Fruit fly (Drosophila melanogaster) whole organism, prepupa: ENCODE results near the gene Hel25E.

Experiments
- Blimp-1 ChIP-seq: fragments of 200-800 bp; sonication (Bioruptor generic); optimal IDR thresholded peaks from 3 replicates; lab custom pipeline; 2017; ENCODE audit warnings: missing biosample characterization, missing genetic modification characterization, mild to moderate bottlenecking, moderate library complexity, missing genetic modification reagents
- CG10631 ChIP-seq: fragments of 200-800 bp; sonication (Bioruptor generic); optimal IDR thresholded peaks from 2 replicates; lab custom pipeline; 2016; ENCODE audit warnings: missing biosample characterization, missing genetic modification characterization
- CG10669 ChIP-seq: fragments of 200-800 bp; sonication (Bioruptor generic); optimal IDR thresholded peaks from 3 replicates; lab custom pipeline; 2018; ENCODE audit warnings: missing biosample characterization, mild to moderate bottlenecking, missing genetic modification characterization, moderate library complexity
- CG11294 ChIP-seq: fragments of 200-800 bp; sonication (Bioruptor generic); IDR thresholded peaks from 2 replicates; pipeline ENCODE4 v1.3.6; 2022; ENCODE audit warnings: missing biosample characterization, missing genetic modification characterization
- CG11762 ChIP-seq: fragments of 200-800 bp; sonication (Bioruptor generic); optimal IDR thresholded peaks from 3 replicates; lab custom pipeline; 2016; ENCODE audit warnings: missing biosample characterization, missing genetic modification characterization; ENCODE audit not compliant: insufficient read depth
- CG11902 ChIP-seq: fragments of 200-800 bp; sonication (Bioruptor generic); optimal IDR thresholded peaks from 3 replicates; lab custom pipeline; 2016; ENCODE audit warnings: missing biosample characterization, missing genetic modification characterization
- CG1621 ChIP-seq: fragments of 200-800 bp; sonication (Bioruptor generic); optimal IDR thresholded peaks from 3 replicates; lab custom pipeline; 2018; ENCODE audit warnings: missing biosample characterization, mild to moderate bottlenecking, missing genetic modification characterization
- CG16779 ChIP-seq: fragments of 200-800 bp; sonication (Bioruptor generic); optimal IDR thresholded peaks from 3 replicates; lab custom pipeline; 2017; ENCODE audit warnings: missing biosample characterization, mild to moderate bottlenecking, missing genetic modification characterization
- CG3032 ChIP-seq: fragments of 200-800 bp; optimal IDR thresholded peaks from 2 replicates; lab custom pipeline; 2019; ENCODE audit warnings: missing biosample characterization, mild to moderate bottlenecking, missing genetic modification characterization, moderate library complexity
- CG31627 ChIP-seq: fragments of 200-800 bp; sonication (Bioruptor generic); optimal IDR thresholded peaks from 3 replicates; lab custom pipeline; 2016; ENCODE audit warnings: missing biosample characterization, missing genetic modification characterization
- CG32006 ChIP-seq: fragments of 200-800 bp; sonication (Bioruptor generic); optimal IDR thresholded peaks from 3 replicates; lab custom pipeline; 2017; ENCODE audit warnings: missing biosample characterization, mild to moderate bottlenecking, missing genetic modification characterization
- CG3919 ChIP-seq: fragments of 200-800 bp; sonication (Bioruptor generic); optimal IDR thresholded peaks from 3 replicates; lab custom pipeline; 2016; ENCODE audit warnings: missing biosample characterization, missing genetic modification characterization
- CG4318 ChIP-seq: fragments of 200-800 bp; sonication (Bioruptor generic); optimal IDR thresholded peaks from 3 replicates; lab custom pipeline; 2017; ENCODE audit warnings: missing biosample characterization, mild to moderate bottlenecking, missing genetic modification characterization
- CG6163 ChIP-seq: fragments of 200-800 bp; sonication (Bioruptor generic); IDR thresholded peaks from 3 replicates; pipeline ENCODE4 v1.3.6; 2022; ENCODE audit warnings: missing biosample characterization, missing genetic modification characterization
- CG6276 ChIP-seq: fragments of 200-800 bp; sonication (Bioruptor generic); optimal IDR thresholded peaks from 2 replicates; lab custom pipeline; 2017; ENCODE audit warnings: missing biosample characterization, mild to moderate bottlenecking, missing genetic modification characterization
- CG6808 ChIP-seq: fragments of 200-800 bp; sonication (Bioruptor generic); optimal IDR thresholded peaks from 3 replicates; lab custom pipeline; 2017; ENCODE audit warnings: missing biosample characterization, missing genetic modification characterization, mild to moderate bottlenecking, moderate library complexity, missing genetic modification reagents
- CG7368 ChIP-seq: fragments of 200-800 bp; sonication (Bioruptor generic); optimal IDR thresholded peaks from 3 replicates; lab custom pipeline; 2016; ENCODE audit warnings: missing biosample characterization, missing genetic modification characterization
- CG8119 ChIP-seq: fragments of 200-800 bp; sonication (Bioruptor generic); IDR thresholded peaks from 3 replicates; pipeline ENCODE4 v1.3.6; 2022; ENCODE audit warnings: missing biosample characterization, missing genetic modification characterization
- CG8319 ChIP-seq: fragments of 200-800 bp; sonication (Bioruptor generic); optimal IDR thresholded peaks from 3 replicates; lab custom pipeline; 2016; ENCODE audit warnings: missing biosample characterization, missing genetic modification characterization
- CG8632 ChIP-seq: fragments of 200-800 bp; sonication (Bioruptor generic); optimal IDR thresholded peaks from 3 replicates; lab custom pipeline; 2016; ENCODE audit warnings: missing biosample characterization, missing genetic modification characterization
- CG9139 ChIP-seq: fragments of 200-800 bp; sonication (Bioruptor generic); optimal IDR thresholded peaks from 3 replicates; lab custom pipeline; 2017; ENCODE audit warnings: missing biosample characterization, mild to moderate bottlenecking, missing genetic modification characterization
- Eip75B ChIP-seq: fragments of 200-800 bp; sonication (Bioruptor generic); optimal IDR thresholded peaks from 3 replicates; lab custom pipeline; 2016; ENCODE audit warnings: missing biosample characterization, missing genetic modification characterization
- Eip78C ChIP-seq: fragments of 200-800 bp; sonication (Bioruptor generic); peaks from one replicate; lab custom pipeline; 2016; ENCODE audit warnings: missing biosample characterization, missing genetic modification characterization
- Ets21C ChIP-seq: fragments of 200-800 bp; sonication (Bioruptor generic); optimal IDR thresholded peaks from 3 replicates; lab custom pipeline; 2016; ENCODE audit warnings: missing biosample characterization, missing genetic modification characterization
- Ets96B ChIP-seq: fragments of 200-800 bp; optimal IDR thresholded peaks from 2 replicates; lab custom pipeline; 2019; ENCODE audit warnings: missing biosample characterization, mild to moderate bottlenecking, missing genetic modification characterization, moderate library complexity
- Gug ChIP-seq: fragments of 200-800 bp; sonication (Bioruptor generic); IDR thresholded peaks from 2 replicates; pipeline ENCODE4 v1.3.6; 2022; ENCODE audit warnings: missing biosample characterization, missing genetic modification characterization
- Hr38 ChIP-seq: sonication (Bioruptor generic); optimal IDR thresholded peaks from 2 replicates; lab custom pipeline; 2016; ENCODE audit warnings: missing biosample characterization, missing genetic modification characterization
- Hr4 ChIP-seq: fragments of 200-800 bp; sonication (Bioruptor generic); optimal IDR thresholded peaks from 3 replicates; lab custom pipeline; 2016; ENCODE audit warnings: missing biosample characterization, missing genetic modification characterization
- Met ChIP-seq: fragments of 200-800 bp; sonication (Bioruptor generic); optimal IDR thresholded peaks from 3 replicates; lab custom pipeline; 2016; ENCODE audit warnings: missing biosample characterization, missing genetic modification characterization
- OdsH ChIP-seq: fragments of 200-800 bp; sonication (Bioruptor generic); optimal IDR thresholded peaks from 3 replicates; lab custom pipeline; 2016; ENCODE audit warnings: missing biosample characterization, missing genetic modification characterization
- Sox102F ChIP-seq: fragments of 200-800 bp; sonication (Bioruptor generic); optimal IDR thresholded peaks from 2 replicates; lab custom pipeline; 2016; ENCODE audit warnings: missing biosample characterization, mild to moderate bottlenecking, missing genetic modification characterization
- Sox14 ChIP-seq: fragments of 200-800 bp; sonication (Bioruptor generic); optimal IDR thresholded peaks from 3 replicates; lab custom pipeline; 2016; ENCODE audit warnings: missing biosample characterization, missing genetic modification characterization
- Sox15 ChIP-seq: fragments of 200-800 bp; sonication (Bioruptor generic); optimal IDR thresholded peaks from 3 replicates; lab custom pipeline; 2016; ENCODE audit warnings: missing biosample characterization, missing genetic modification characterization
- achi ChIP-seq: fragments of 200-800 bp; sonication (Bioruptor generic); optimal IDR thresholded peaks from 3 replicates; lab custom pipeline; 2016; ENCODE audit warnings: missing biosample characterization, missing genetic modification characterization
- dac ChIP-seq: fragments of 200-800 bp; sonication (Bioruptor generic); optimal IDR thresholded peaks from 2 replicates; lab custom pipeline; 2017; ENCODE audit warnings: missing biosample characterization, mild to moderate bottlenecking, missing genetic modification characterization
- dsx ChIP-seq: fragments of 200-800 bp; optimal IDR thresholded peaks from 3 replicates; lab custom pipeline; 2019; ENCODE audit warnings: missing biosample characterization, mild to moderate bottlenecking, missing genetic modification characterization, moderate library complexity; ENCODE audit not compliant: poor library complexity, severe bottlenecking
- eg ChIP-seq: fragments of 200-800 bp; sonication (Bioruptor generic); IDR thresholded peaks from 3 replicates; pipeline ENCODE4 v1.3.6; 2022; ENCODE audit warnings: missing biosample characterization, missing genetic modification characterization
- esn ChIP-seq: fragments of 200-800 bp; sonication (Bioruptor generic); optimal IDR thresholded peaks from 2 replicates; lab custom pipeline; 2016; ENCODE audit warnings: missing biosample characterization, mild to moderate bottlenecking, missing genetic modification characterization, moderate library complexity
- fd59A ChIP-seq: fragments of 200-800 bp; sonication (Bioruptor generic); optimal IDR thresholded peaks from 2 replicates; lab custom pipeline; 2017; ENCODE audit warnings: missing biosample characterization, mild to moderate bottlenecking, missing genetic modification characterization, missing genetic modification reagents
- fd85E ChIP-seq: fragments of 200-800 bp; sonication (Bioruptor generic); optimal IDR thresholded peaks from 3 replicates; lab custom pipeline; 2016; ENCODE audit warnings: missing biosample characterization, missing genetic modification characterization
- fkh ChIP-seq: fragments of 200-800 bp; sonication (Bioruptor generic); optimal IDR thresholded peaks from 3 replicates; lab custom pipeline; 2017; ENCODE audit warnings: missing biosample characterization, mild to moderate bottlenecking, missing genetic modification characterization, moderate library complexity
- lz ChIP-seq: fragments of 200-800 bp; sonication (Bioruptor generic); optimal IDR thresholded peaks from 3 replicates; lab custom pipeline; 2016; ENCODE audit warnings: missing biosample characterization, missing genetic modification characterization
- net ChIP-seq: fragments of 200-800 bp; sonication (Bioruptor generic); optimal IDR thresholded peaks from 3 replicates; lab custom pipeline; 2016; ENCODE audit warnings: missing biosample characterization, missing genetic modification characterization
- pdm3 ChIP-seq: fragments of 200-800 bp; sonication (Bioruptor generic); optimal IDR thresholded peaks from 3 replicates; lab custom pipeline; 2016; ENCODE audit warnings: missing biosample characterization, missing genetic modification characterization
- spab ChIP-seq: fragments of 200-800 bp; sonication (Bioruptor generic); optimal IDR thresholded peaks from 2 replicates; lab custom pipeline; 2017; ENCODE audit warnings: missing biosample characterization, mild to moderate bottlenecking, missing genetic modification characterization, missing genetic modification reagents
- ss ChIP-seq, 2 experiments: fragments of 200-800 bp; sonication (Bioruptor generic); optimal IDR thresholded peaks; 2 replicates in 1 of 2; 3 replicates in 1 of 2; lab custom pipeline; 2017 to 2018; ENCODE audit warnings: mild to moderate bottlenecking in 2 of 2, missing biosample characterization in 2 of 2, missing genetic modification characterization in 2 of 2, moderate library complexity in 1 of 2
- svp ChIP-seq: fragments of 200-800 bp; sonication (Bioruptor generic); peaks from one replicate; lab custom pipeline; 2016; ENCODE audit warnings: missing biosample characterization, missing genetic modification characterization
- vri ChIP-seq: fragments of 200-800 bp; sonication (Bioruptor generic); optimal IDR thresholded peaks from 3 replicates; lab custom pipeline; 2016; ENCODE audit warnings: missing biosample characterization, mild to moderate bottlenecking, missing genetic modification characterization

The Hel25E gene

DNA sequence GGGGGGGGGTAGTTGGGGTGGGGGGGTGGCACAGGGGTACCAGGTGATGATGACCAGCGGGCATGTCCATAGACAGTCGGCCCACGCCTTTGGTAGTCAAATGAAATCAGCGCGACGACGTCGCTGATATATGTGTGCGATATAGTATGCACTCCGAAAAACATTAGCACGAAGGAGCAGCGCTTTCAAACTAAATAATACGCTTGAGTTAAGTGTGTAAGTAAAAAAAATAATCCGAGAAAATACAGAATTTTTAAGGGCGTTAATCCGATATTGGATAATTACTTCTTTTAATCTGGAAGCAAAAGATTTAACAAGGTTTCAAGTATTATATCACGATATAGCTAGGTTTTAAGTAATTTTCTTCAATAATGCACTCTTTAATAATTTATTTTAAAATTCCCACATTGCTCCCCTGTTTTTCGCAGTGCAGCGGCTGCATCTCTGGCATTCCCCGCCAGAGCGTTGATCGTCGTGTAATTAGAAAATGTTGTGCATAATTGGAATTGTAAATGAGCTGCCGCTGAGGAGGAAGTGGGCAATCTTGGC is 47.2 kb downstream of the Hel25E start (continued):
- TF ChIP-seq fkh (GFP tag; lab: Kevin White, UChicago): no peak
- TF ChIP-seq vri (GFP tag; lab: Kevin White, UChicago): no peak
- no peak for TF ChIP-seq CG1621 (tag; lab: Kevin White, UChicago)
- TF ChIP-seq CG11294: 0 out of 2 replicates have a peak, but pooled peaks have one; percentile 10
- TF ChIP-seq CG31627: peak; percentile 10
- peak; percentile 59 for TF ChIP-seq dac (GFP tag; lab: Kevin White, UChicago)
- peak; percentile 20 for TF ChIP-seq Met (GFP tag; lab: Kevin White, UChicago)
- peak; percentile 56 for TF ChIP-seq CG6276 (GFP tag; lab: Kevin White, UChicago)
- TF ChIP-seq, all 60 proteins: peak for 36

DNA sequence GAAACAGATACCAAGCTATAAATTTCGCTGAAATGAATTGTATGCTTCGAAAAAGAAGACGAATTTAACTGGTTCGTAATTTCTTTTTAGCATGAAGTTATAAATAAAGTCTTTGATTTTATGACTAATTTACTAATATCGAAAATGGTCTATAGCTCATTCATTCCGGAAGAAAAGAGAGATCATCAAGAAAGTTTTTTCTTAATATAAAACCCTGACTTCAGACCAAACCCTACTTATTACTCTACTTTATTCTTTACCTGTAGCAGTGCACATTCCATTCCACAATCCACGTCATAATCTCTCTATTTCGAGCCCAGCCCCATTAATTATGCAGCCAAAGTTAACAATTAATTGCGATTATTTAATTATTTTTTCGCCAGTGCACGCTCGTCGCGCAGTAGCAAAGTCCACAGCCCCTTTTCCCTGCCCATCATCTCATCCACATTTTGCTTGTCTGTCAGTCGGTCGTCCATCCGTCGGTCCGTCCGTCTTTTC is 48.2 kb downstream of the Hel25E start:
- TF ChIP-seq Sox102F (no peak), CG7368 (GFP tag; lab: Kevin White, UChicago) (no peak), CG9139 (GFP tag; lab: Kevin White, UChicago) (peak; percentile 26), Blimp-1 (no peak), Hr38 (GFP tag; lab: Kevin White, UChicago) (no peak), achi (peak; percentile 56), fd59A (GFP tag; lab: Kevin White, UChicago) (peak; percentile 49), CG8119 (GFP tag; lab: Robert Waterston, UW) (peak; percentile 27; the same call in 1 of the 3 replicates), dac (GFP tag; lab: Kevin White, UChicago) (peak; percentile 15), lz (no peak), CG10669 (peak; percentile 27), Gug (GFP tag; lab: Robert Waterston, UW) (no peak), CG8319 (GFP tag; lab: Kevin White, UChicago) (no peak), spab (GFP tag; lab: Kevin White, UChicago) (peak; percentile 55), CG3919 (GFP tag; lab: Kevin White, UChicago) (peak; percentile 54), Eip75B (GFP tag; lab: Kevin White, UChicago) (peak; percentile 33), fd85E (no peak), CG10631 (peak; percentile 54), CG16779 (tag; lab: Kevin White, UChicago) (no peak), CG6808 (GFP tag; lab: Kevin White, UChicago) (peak; percentile 64), OdsH (GFP tag; lab: Kevin White, UChicago) (peak; percentile 46), Ets96B (tag; lab: Kevin White, UChicago) (peak; percentile 31), Ets21C (no peak), CG11902 (GFP tag; lab: Kevin White, UChicago) (peak; percentile 1), CG6163 (GFP tag; lab: Robert Waterston, UW) (no peak), dsx (peak; percentile 27), CG8632 (peak; percentile 44), fkh (GFP tag; lab: Kevin White, UChicago) (no peak), Sox14 (GFP tag; lab: Kevin White, UChicago) (peak; percentile 43), CG3032 (tag; lab: Kevin White, UChicago) (peak; percentile 42), pdm3 (GFP tag; lab: Kevin White, UChicago) (peak; percentile 16), Eip78C (GFP tag; lab: Kevin White, UChicago) (peak; percentile 81), Sox15 (GFP tag; lab: Kevin White, UChicago) (peak; percentile 19), Hr4 (GFP tag; lab: Kevin White, UChicago) (peak; percentile 48), CG6276 (GFP tag; lab: Kevin White, UChicago) (peak; percentile 10), CG32006 (peak; percentile 70), net (GFP tag; lab: Kevin White, UChicago) (peak; percentile 54), eg (GFP tag; lab: Robert Waterston, UW) (no peak), CG11762 (GFP tag; lab: Kevin White, UChicago) (no peak), svp (GFP tag; lab: Kevin White, UChicago) (peak; percentile 68), esn (GFP tag; lab: Kevin White, UChicago) (peak; percentile 36), CG11294 (no peak), ss (GFP tag; optimal IDR thresholded peaks at IDR 0.05; lab: Kevin White, UChicago) (peak; percentile 59 to 73), CG4318 (GFP tag; lab: Kevin White, UChicago) (peak; percentile 53), CG31627 (peak; percentile 18)
